Fruit fly (Drosophila melanogaster): ENCODE results near the gene Taf4.

DNA sequence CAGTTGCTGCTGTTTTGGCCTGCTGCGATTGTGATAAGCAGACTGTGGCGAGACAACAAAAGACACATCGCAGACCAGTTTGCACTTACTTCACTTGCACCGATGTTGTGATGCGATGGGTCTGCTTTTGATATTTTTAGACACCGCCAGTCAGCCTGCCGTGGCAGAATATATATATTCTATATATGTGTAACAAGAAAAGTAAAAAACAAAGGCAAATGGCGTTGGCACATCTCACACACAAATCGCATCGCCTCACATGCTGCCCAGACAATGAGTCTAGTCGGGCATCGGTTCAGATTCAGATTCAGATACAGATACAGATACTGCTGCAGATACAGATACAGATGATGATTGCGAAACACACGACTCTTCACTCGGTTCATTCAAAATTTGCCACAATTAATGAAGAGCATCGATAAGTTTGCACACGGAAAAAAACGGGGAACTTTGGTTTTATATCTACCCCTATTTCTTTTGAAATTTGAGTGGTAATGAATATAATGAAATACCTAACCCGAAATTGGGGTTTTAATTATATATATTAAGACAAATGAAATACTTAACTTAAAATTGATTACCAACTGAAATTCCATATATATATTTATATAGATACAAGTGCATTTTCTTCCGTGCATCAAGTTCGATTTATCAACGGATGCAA is 54.8 kb downstream of the Taf4 start:
- no peak for TF ChIP-seq CTCF (optimal IDR thresholded peaks at IDR 0.05)
- no peak for TF ChIP-seq CG8478 (optimal IDR thresholded peaks at IDR 0.05)
